Fruit fly (Drosophila melanogaster) whole organism, prepupa: Measurements from ENCODE around the gene lgs.

Experiments
- Blimp-1 ChIP-seq: fragments of 200-800 bp; sonication (Bioruptor generic); optimal IDR thresholded peaks from 3 replicates; lab custom pipeline; 2017; ENCODE audit warnings: missing biosample characterization, missing genetic modification characterization, mild to moderate bottlenecking, moderate library complexity, missing genetic modification reagents
- Met ChIP-seq: fragments of 200-800 bp; sonication (Bioruptor generic); optimal IDR thresholded peaks from 3 replicates; lab custom pipeline; 2016; ENCODE audit warnings: missing biosample characterization, missing genetic modification characterization

- TF ChIP-seq Met (GFP tag; lab: Kevin White, UChicago): no peak
- TF ChIP-seq Blimp-1 (GFP tag; lab: Kevin White, UChicago): no peak
Observed at dm6 chr4:402928-403575, 40.7 kb downstream of the lgs start.
